Fruit fly (Drosophila melanogaster) whole organism, embryonic: Measurements from ENCODE around the gene CG31821.

Experiments
- CG10959 ChIP-seq: fragments of 200-800 bp; sonication (Bioruptor generic); IDR thresholded peaks from 2 replicates; pipeline ENCODE4 v1.3.6; 2022; ENCODE audit warnings: missing biosample characterization, missing genetic modification characterization
- CG10979 ChIP-seq: fragments of 200-800 bp; sonication (Bioruptor generic); optimal IDR thresholded peaks from 2 replicates; lab custom pipeline; 2018; ENCODE audit warnings: missing biosample characterization, mild to moderate bottlenecking, missing genetic modification characterization, moderate library complexity
- CG11085 ChIP-seq: fragments of 200-800 bp; sonication (Bioruptor generic); IDR thresholded peaks from 2 replicates; pipeline ENCODE4 v1.3.6; 2022; ENCODE audit warnings: missing biosample characterization, missing genetic modification characterization
- CG11093 ChIP-seq: fragments of 200-800 bp; sonication (Bioruptor generic); IDR thresholded peaks from 3 replicates; pipeline ENCODE4 v1.3.6; 2022; ENCODE audit warnings: missing biosample characterization, missing genetic modification characterization
- CG14710 ChIP-seq: fragments of 200-800 bp; sonication (Bioruptor generic); optimal IDR thresholded peaks from 3 replicates; lab custom pipeline; 2019; ENCODE audit warnings: missing biosample characterization, mild to moderate bottlenecking, missing genetic modification characterization, moderate library complexity
- CG14860 ChIP-seq: fragments of 200-800 bp; sonication (Bioruptor generic); IDR thresholded peaks from 3 replicates; pipeline ENCODE4 v1.3.6; 2022; ENCODE audit warnings: missing biosample characterization, missing genetic modification characterization; ENCODE audit not compliant: partially characterized antibody
- CG16779 ChIP-seq: fragments of 200-800 bp; sonication (Bioruptor generic); IDR thresholded peaks from 2 replicates; pipeline ENCODE4 v1.3.6; 2022; ENCODE audit warnings: missing biosample characterization, missing genetic modification characterization
- CG17328 ChIP-seq: fragments of 200-800 bp; sonication (Bioruptor generic); IDR thresholded peaks from 2 replicates; pipeline ENCODE4 v1.3.6; 2022; ENCODE audit warnings: missing biosample characterization, missing genetic modification characterization
- CG2712 ChIP-seq: fragments of 200-800 bp; optimal IDR thresholded peaks from 3 replicates; lab custom pipeline; 2019; ENCODE audit warnings: missing biosample characterization, mild to moderate bottlenecking, missing genetic modification characterization, moderate library complexity
- CG2889 ChIP-seq: fragments of 200-800 bp; sonication (Bioruptor generic); IDR thresholded peaks from 3 replicates; pipeline ENCODE4 v1.3.6; 2022; ENCODE audit warnings: missing biosample characterization, missing genetic modification characterization
- CG31224 ChIP-seq: fragments of 200-800 bp; sonication (Bioruptor generic); IDR thresholded peaks from 2 replicates; pipeline ENCODE4 v1.3.6; 2022; ENCODE audit warnings: missing biosample characterization, missing genetic modification characterization
- CG31441 ChIP-seq: fragments of 200-800 bp; sonication (Bioruptor generic); IDR thresholded peaks from 2 replicates; pipeline ENCODE4 v1.3.6; 2022; ENCODE audit warnings: missing biosample characterization, missing genetic modification characterization
- CG4404 ChIP-seq: fragments of 200-800 bp; sonication (Bioruptor generic); IDR thresholded peaks from 2 replicates; pipeline ENCODE4 v1.3.6; 2022; ENCODE audit warnings: missing biosample characterization, missing genetic modification characterization
- CG4424 ChIP-seq: fragments of 200-800 bp; sonication (Bioruptor generic); optimal IDR thresholded peaks from 3 replicates; lab custom pipeline; 2016; ENCODE audit warnings: missing biosample characterization, missing genetic modification characterization
- CG6654 ChIP-seq: fragments of 200-800 bp; sonication (Bioruptor generic); optimal IDR thresholded peaks from 2 replicates; lab custom pipeline; 2017; ENCODE audit warnings: missing biosample characterization, mild to moderate bottlenecking, missing genetic modification characterization
- CG6791 ChIP-seq: fragments of 200-800 bp; sonication (Bioruptor generic); IDR thresholded peaks from 3 replicates; pipeline ENCODE4 v1.3.6; 2022; ENCODE audit warnings: missing biosample characterization, missing genetic modification characterization; ENCODE audit not compliant: partially characterized antibody
- CG7357 ChIP-seq: fragments of 200-800 bp; sonication (Bioruptor generic); IDR thresholded peaks from 3 replicates; pipeline ENCODE4 v1.3.6; 2022; ENCODE audit warnings: missing biosample characterization, missing genetic modification characterization
- CG7786 ChIP-seq: fragments of 200-800 bp; sonication (Bioruptor generic); optimal IDR thresholded peaks from 2 replicates; lab custom pipeline; 2016; ENCODE audit warnings: missing biosample characterization, missing genetic modification characterization
- CG9797 ChIP-seq: fragments of 200-800 bp; sonication (Bioruptor generic); optimal IDR thresholded peaks from 3 replicates; lab custom pipeline; 2018; ENCODE audit warnings: missing biosample characterization, mild to moderate bottlenecking, missing genetic modification characterization
- Camta ChIP-seq: fragments of 200-800 bp; sonication (Bioruptor generic); optimal IDR thresholded peaks from 2 replicates; lab custom pipeline; 2016; ENCODE audit warnings: missing biosample characterization, missing genetic modification characterization
- D19B ChIP-seq: fragments of 200-800 bp; sonication (Bioruptor generic); optimal IDR thresholded peaks from 2 replicates; lab custom pipeline; 2017; ENCODE audit warnings: missing biosample characterization, mild to moderate bottlenecking, missing genetic modification characterization
- Ets97D ChIP-seq: fragments of 200-800 bp; sonication (Bioruptor generic); optimal IDR thresholded peaks from 3 replicates; lab custom pipeline; 2016; ENCODE audit warnings: missing biosample characterization, missing genetic modification characterization
- Fer2 ChIP-seq: fragments of 200-800 bp; sonication (Bioruptor generic); optimal IDR thresholded peaks from 2 replicates; lab custom pipeline; 2018; ENCODE audit warnings: missing biosample characterization, mild to moderate bottlenecking, missing genetic modification characterization, moderate library complexity
- H2.0 ChIP-seq: fragments of 200-800 bp; sonication (Bioruptor generic); IDR thresholded peaks from 2 replicates; pipeline ENCODE4 v1.3.6; 2022; ENCODE audit warnings: missing biosample characterization, missing genetic modification characterization
- HmgD ChIP-seq: fragments of 200-800 bp; sonication (Bioruptor generic); optimal IDR thresholded peaks from 3 replicates; lab custom pipeline; 2016; ENCODE audit warnings: missing biosample characterization, missing genetic modification characterization
- Lhr ChIP-seq: fragments of 200-800 bp; sonication (Bioruptor generic); optimal IDR thresholded peaks from 3 replicates; lab custom pipeline; 2017; ENCODE audit warnings: mild to moderate bottlenecking, missing biosample characterization, missing genetic modification reagents, missing genetic modification characterization
- MTF-1 ChIP-seq: fragments of 200-800 bp; sonication (Bioruptor generic); optimal IDR thresholded peaks from 2 replicates; lab custom pipeline; 2018; ENCODE audit warnings: missing biosample characterization, mild to moderate bottlenecking, missing genetic modification characterization, borderline replicate concordance
- NC2α ChIP-seq: fragments of 200-800 bp; sonication (Bioruptor generic); optimal IDR thresholded peaks from 2 replicates; lab custom pipeline; 2016; ENCODE audit warnings: missing biosample characterization, missing genetic modification characterization
- Neu2 ChIP-seq: fragments of 200-800 bp; sonication (Bioruptor generic); optimal IDR thresholded peaks from 3 replicates; lab custom pipeline; 2016; ENCODE audit warnings: missing biosample characterization, missing genetic modification characterization, borderline replicate concordance
- Side ChIP-seq: fragments of 200-800 bp; sonication (Bioruptor generic); optimal IDR thresholded peaks from 2 replicates; lab custom pipeline; 2016; ENCODE audit warnings: missing biosample characterization, missing genetic modification characterization
- ab ChIP-seq: fragments of 200-800 bp; sonication (Bioruptor generic); optimal IDR thresholded peaks from 2 replicates; lab custom pipeline; 2016; ENCODE audit warnings: missing biosample characterization, missing genetic modification characterization
- amos ChIP-seq: fragments of 200-800 bp; sonication (Bioruptor generic); IDR thresholded peaks from 2 replicates; pipeline ENCODE4 v1.3.6; 2022; ENCODE audit warnings: missing biosample characterization, missing genetic modification characterization; ENCODE audit not compliant: partially characterized antibody
- bab2 ChIP-seq: fragments of 200-800 bp; sonication (Bioruptor generic); optimal IDR thresholded peaks from 2 replicates; lab custom pipeline; 2016; ENCODE audit warnings: missing biosample characterization, missing genetic modification characterization
- chn ChIP-seq: fragments of 200-800 bp; sonication (Bioruptor generic); optimal IDR thresholded peaks from 2 replicates; lab custom pipeline; 2016; ENCODE audit warnings: missing biosample characterization, missing genetic modification characterization
- crc ChIP-seq: fragments of 200-800 bp; sonication (Bioruptor generic); optimal IDR thresholded peaks from 2 replicates; lab custom pipeline; 2016; ENCODE audit warnings: missing biosample characterization, missing genetic modification characterization
- dati ChIP-seq: fragments of 200-800 bp; sonication (Bioruptor generic); IDR thresholded peaks from 2 replicates; pipeline ENCODE4 v1.3.6; 2022; ENCODE audit warnings: missing biosample characterization, missing genetic modification characterization
- ems ChIP-seq: fragments of 200-800 bp; sonication (Bioruptor generic); optimal IDR thresholded peaks from 3 replicates; lab custom pipeline; 2016; ENCODE audit warnings: missing biosample characterization, missing genetic modification characterization
- esg ChIP-seq: fragments of 200-800 bp; sonication (Bioruptor generic); conservative IDR thresholded peaks from 2 replicates; pipeline ENCODE4 v1.3.6; 2022; ENCODE audit warnings: missing biosample characterization, missing genetic modification characterization
- eyg ChIP-seq: fragments of 200-800 bp; sonication (Bioruptor generic); optimal IDR thresholded peaks from 3 replicates; lab custom pipeline; 2016; ENCODE audit warnings: missing biosample characterization, missing genetic modification characterization
- ham ChIP-seq: fragments of 200-800 bp; sonication (Bioruptor generic); IDR thresholded peaks from 2 replicates; pipeline ENCODE4 v1.3.6; 2022; ENCODE audit warnings: missing biosample characterization, missing genetic modification characterization
- hb ChIP-seq: fragments of 200-800 bp; sonication (Bioruptor generic); IDR thresholded peaks from 3 replicates; pipeline ENCODE4 v1.3.6; 2022; ENCODE audit warnings: missing biosample characterization, missing genetic modification characterization; ENCODE audit not compliant: partially characterized antibody
- insv ChIP-seq, 2 experiments: fragments of 200-800 bp; sonication (Bioruptor generic); optimal IDR thresholded peaks; 3 replicates each; lab custom pipeline; 2016 to 2018; ENCODE audit warnings: missing biosample characterization in 2 of 2, missing genetic modification characterization in 2 of 2
- jigr1 ChIP-seq: fragments of 200-800 bp; sonication (Bioruptor generic); IDR thresholded peaks from 3 replicates; pipeline ENCODE4 v1.3.6; 2022; ENCODE audit warnings: missing biosample characterization, missing genetic modification characterization
- sim ChIP-seq: fragments of 200-800 bp; sonication (Bioruptor generic); IDR thresholded peaks from 2 replicates; pipeline ENCODE4 v1.3.6; 2022; ENCODE audit warnings: missing biosample characterization, missing genetic modification characterization
- sima ChIP-seq: fragments of 200-800 bp; sonication (Bioruptor generic); optimal IDR thresholded peaks from 2 replicates; lab custom pipeline; 2016; ENCODE audit warnings: missing biosample characterization, missing genetic modification characterization
- so ChIP-seq: fragments of 200-800 bp; sonication (Bioruptor generic); IDR thresholded peaks from 3 replicates; pipeline ENCODE4 v1.3.6; 2022; ENCODE audit warnings: missing biosample characterization, missing genetic modification characterization
- tup ChIP-seq: fragments of 200-800 bp; sonication (Bioruptor generic); optimal IDR thresholded peaks from 2 replicates; lab custom pipeline; 2016; ENCODE audit warnings: missing biosample characterization, mild to moderate bottlenecking, missing genetic modification characterization, moderate library complexity
- tx ChIP-seq: fragments of 200-800 bp; sonication (Bioruptor generic); optimal IDR thresholded peaks from 2 replicates; lab custom pipeline; 2016; ENCODE audit warnings: missing biosample characterization, missing genetic modification characterization
- vfl ChIP-seq: fragments of 200-800 bp; sonication (Bioruptor generic); optimal IDR thresholded peaks from 2 replicates; lab custom pipeline; 2016; ENCODE audit warnings: missing biosample characterization, missing genetic modification characterization
- vvl ChIP-seq: fragments of 200-800 bp; sonication (Bioruptor generic); IDR thresholded peaks from 2 replicates; pipeline ENCODE4 v1.3.6; 2022; ENCODE audit warnings: missing biosample characterization, missing genetic modification characterization

The CG31821 gene

DNA sequence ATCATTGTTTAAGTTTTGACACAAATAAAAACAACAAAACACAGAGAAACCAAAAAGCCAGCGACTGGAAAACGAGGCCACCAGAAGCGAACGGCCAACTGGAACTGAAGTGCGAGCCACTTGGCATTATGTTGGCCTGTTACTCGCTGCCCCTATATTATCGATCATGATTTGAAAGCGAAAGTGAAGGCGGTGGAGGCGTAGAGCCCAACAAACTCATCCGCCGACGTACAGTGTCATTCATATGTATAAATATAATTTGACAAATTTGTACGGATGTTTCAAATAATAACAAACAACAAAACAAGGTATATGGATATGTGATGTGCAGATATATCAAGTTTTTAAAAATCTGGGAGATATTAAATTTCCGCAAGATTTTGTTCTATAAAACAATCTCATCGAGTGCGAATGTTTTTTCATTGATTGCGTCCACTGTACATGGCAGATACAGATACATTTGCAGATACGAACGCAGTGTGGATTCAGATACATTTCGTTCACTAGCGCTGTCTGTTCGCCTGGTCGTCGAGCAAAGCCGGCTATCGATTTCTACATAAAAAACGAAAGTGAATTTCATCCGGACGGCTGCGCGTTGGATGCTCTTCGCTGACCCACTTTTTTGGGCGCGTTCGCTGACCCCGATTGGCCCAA, 8.9 kb upstream of the CG31821 start (continued):
- peak; percentile 95 for TF ChIP-seq CG7786 (GFP tag; lab: Kevin White, UChicago)
- peak; percentile 52; the same call in 2 of the 3 replicates for TF ChIP-seq CG14860
- peak; percentile 87 for TF ChIP-seq CG6654
- peak; percentile 97 for TF ChIP-seq H2.0 (GFP tag; lab: Robert Waterston, UW)
- peak; percentile 94 for TF ChIP-seq Camta
- TF ChIP-seq vfl (GFP tag; lab: Kevin White, UChicago) = peak; percentile 87
- TF ChIP-seq CG2889 (GFP tag; lab: Robert Waterston, UW) = peak; percentile 92
- TF ChIP-seq eyg (GFP tag; lab: Kevin White, UChicago) = peak; percentile 87
- peak; percentile 93 for TF ChIP-seq crc
- peak; percentile 76 for TF ChIP-seq HmgD (GFP tag; lab: Kevin White, UChicago)
- TF ChIP-seq hb = peak; percentile 36; the same call in 1 of the 3 replicates
- peak; percentile 87 for TF ChIP-seq Fer2 (tag; lab: Kevin White, UChicago)
- peak; percentile 92 for TF ChIP-seq CG11093 (GFP tag; lab: Robert Waterston, UW)
- TF ChIP-seq CG11085 (GFP tag; lab: Robert Waterston, UW) = peak; percentile 84
- TF ChIP-seq ab (GFP tag; lab: Kevin White, UChicago) = peak; percentile 83
- TF ChIP-seq tx (GFP tag; lab: Kevin White, UChicago) = peak; percentile 93
- peak; percentile 96 for TF ChIP-seq CG4424 (GFP tag; lab: Kevin White, UChicago)
- TF ChIP-seq CG7357 (GFP tag; lab: Robert Waterston, UW) = peak; percentile 89
- TF ChIP-seq Lhr (GFP tag; lab: Kevin White, UChicago) = peak; percentile 90
- TF ChIP-seq chn (GFP tag; lab: Kevin White, UChicago) = peak; percentile 96
- TF ChIP-seq CG14710 (tag; lab: Kevin White, UChicago) = peak; percentile 91
- no peak for TF ChIP-seq CG6791
- TF ChIP-seq Side (GFP tag; lab: Kevin White, UChicago) = peak; percentile 95
- TF ChIP-seq MTF-1 (GFP tag; lab: Kevin White, UChicago) = peak; percentile 67
- peak; percentile 96 for TF ChIP-seq CG2712 (tag; lab: Kevin White, UChicago)
- peak; percentile 93 for TF ChIP-seq ems (GFP tag; lab: Kevin White, UChicago)
- peak; percentile 80 for TF ChIP-seq ham (GFP tag; lab: Robert Waterston, UW)
- peak; percentile 87 for TF ChIP-seq CG4404 (GFP tag; lab: Robert Waterston, UW)
- TF ChIP-seq CG31441 (GFP tag; lab: Robert Waterston, UW) = peak; percentile 94
- peak; percentile 39 for TF ChIP-seq Neu2 (GFP tag; lab: Kevin White, UChicago)
- peak; percentile 96 for TF ChIP-seq esg (GFP tag; lab: Robert Waterston, UW)
- TF ChIP-seq so (GFP tag; lab: Robert Waterston, UW) = peak; percentile 95
- TF ChIP-seq vvl (GFP tag; lab: Robert Waterston, UW) = peak; percentile 97
- TF ChIP-seq jigr1 = peak; percentile 87
- TF ChIP-seq insv (GFP tag; optimal IDR thresholded peaks at IDR 0.05; lab: Kevin White, UChicago) = peak; percentile 62 to 64
- peak; percentile 77 for TF ChIP-seq sima (GFP tag; lab: Kevin White, UChicago)
- TF ChIP-seq tup (GFP tag; lab: Kevin White, UChicago) = peak; percentile 84
- no peak for TF ChIP-seq amos (GFP tag; lab: Robert Waterston, UW)
- TF ChIP-seq D19B (GFP tag; lab: Kevin White, UChicago) = peak; percentile 81
- peak; percentile 83 for TF ChIP-seq CG10959 (GFP tag; lab: Robert Waterston, UW)
- TF ChIP-seq dati = peak; percentile 85; the same call in 1 of the 2 replicates
- TF ChIP-seq NC2α = peak; percentile 97
- TF ChIP-seq bab2 = peak; percentile 95
- TF ChIP-seq CG17328 (GFP tag; lab: Robert Waterston, UW) = peak; percentile 97
- TF ChIP-seq sim (GFP tag; lab: Robert Waterston, UW) = peak; percentile 91
- peak; percentile 97 for TF ChIP-seq CG31224 (GFP tag; lab: Robert Waterston, UW)
- peak; percentile 35 for TF ChIP-seq CG9797
- TF ChIP-seq CG10979 (tag; lab: Kevin White, UChicago) = peak; percentile 95
- peak; percentile 82 for TF ChIP-seq Ets97D
- peak; percentile 70; the same call in 1 of the 2 replicates for TF ChIP-seq CG16779 (GFP tag; lab: Robert Waterston, UW)
